Fruit fly (Drosophila melanogaster) whole organism, embryonic: ENCODE results near the gene CG15390.

Experiments used
- BtbVII ChIP-seq: fragments of 200-800 bp; sonication (Bioruptor generic); optimal IDR thresholded peaks from 3 replicates; lab custom pipeline; 2017; ENCODE audit warnings: missing biosample characterization, mild to moderate bottlenecking, missing genetic modification characterization
- CG10267 ChIP-seq: fragments of 200-800 bp; sonication (Bioruptor generic); optimal IDR thresholded peaks from 2 replicates; lab custom pipeline; 2018; ENCODE audit warnings: missing biosample characterization, mild to moderate bottlenecking, missing genetic modification characterization, moderate library complexity
- CG10462 ChIP-seq: fragments of 200-800 bp; sonication (Bioruptor generic); optimal IDR thresholded peaks from 2 replicates; lab custom pipeline; 2016; ENCODE audit warnings: missing biosample characterization, missing genetic modification characterization
- CG11695 ChIP-seq: fragments of 200-800 bp; sonication (Bioruptor generic); IDR thresholded peaks from 3 replicates; pipeline ENCODE4 v1.3.6; 2022; ENCODE audit warnings: missing biosample characterization, missing genetic modification characterization
- CG17186 ChIP-seq: fragments of 200-800 bp; sonication (Bioruptor generic); optimal IDR thresholded peaks from 3 replicates; lab custom pipeline; 2017; ENCODE audit warnings: missing biosample characterization, missing genetic modification reagents, missing genetic modification characterization
- CG17361 ChIP-seq: fragments of 200-800 bp; sonication (Bioruptor generic); IDR thresholded peaks from 3 replicates; pipeline ENCODE4 v1.3.6; 2022; ENCODE audit warnings: missing biosample characterization, missing genetic modification characterization
- CG17912 ChIP-seq: fragments of 200-800 bp; sonication (Bioruptor generic); optimal IDR thresholded peaks from 2 replicates; lab custom pipeline; 2018; ENCODE audit warnings: missing biosample characterization, mild to moderate bottlenecking, missing genetic modification characterization
- CG2120 ChIP-seq: fragments of 200-800 bp; sonication (Bioruptor generic); optimal IDR thresholded peaks from 3 replicates; lab custom pipeline; 2016; ENCODE audit warnings: missing biosample characterization, missing genetic modification characterization
- CG31224 ChIP-seq: fragments of 200-800 bp; sonication (Bioruptor generic); IDR thresholded peaks from 2 replicates; pipeline ENCODE4 v1.3.6; 2022; ENCODE audit warnings: missing biosample characterization, missing genetic modification characterization
- CG4424 ChIP-seq: fragments of 200-800 bp; sonication (Bioruptor generic); optimal IDR thresholded peaks from 3 replicates; lab custom pipeline; 2016; ENCODE audit warnings: missing biosample characterization, missing genetic modification characterization
- CG4617 ChIP-seq: fragments of 200-800 bp; sonication (Bioruptor generic); optimal IDR thresholded peaks from 3 replicates; lab custom pipeline; 2016; ENCODE audit warnings: missing biosample characterization, missing genetic modification characterization, borderline replicate concordance
- CG6175 ChIP-seq: fragments of 200-800 bp; sonication (Bioruptor generic); IDR thresholded peaks from 3 replicates; pipeline ENCODE4 v1.3.6; 2022; ENCODE audit warnings: missing biosample characterization, missing genetic modification characterization
- CG9437 ChIP-seq: fragments of 200-800 bp; sonication (Bioruptor generic); optimal IDR thresholded peaks from 2 replicates; lab custom pipeline; 2018; ENCODE audit warnings: missing biosample characterization, mild to moderate bottlenecking, missing genetic modification characterization
- CG9609 ChIP-seq: fragments of 200-800 bp; sonication (Bioruptor generic); optimal IDR thresholded peaks from 3 replicates; lab custom pipeline; 2016; ENCODE audit warnings: missing biosample characterization, missing genetic modification characterization
- CG9727 ChIP-seq: fragments of 200-800 bp; sonication (Bioruptor generic); optimal IDR thresholded peaks from 3 replicates; lab custom pipeline; 2017; ENCODE audit warnings: missing biosample characterization, mild to moderate bottlenecking, missing genetic modification characterization
- CG9932 ChIP-seq: fragments of 200-800 bp; sonication (Bioruptor generic); IDR thresholded peaks from 2 replicates; pipeline ENCODE4 v1.3.6; 2022; ENCODE audit warnings: missing biosample characterization, missing genetic modification characterization
- Dip2 ChIP-seq: fragments of 200-800 bp; sonication (Bioruptor generic); IDR thresholded peaks from 2 replicates; pipeline ENCODE4 v1.3.6; 2022; ENCODE audit warnings: missing biosample characterization, missing genetic modification characterization
- Hr78 ChIP-seq, 2 experiments: fragments of 200-800 bp in 1 of 2; fragments of >200 bp in 1 of 2; sonication (Bioruptor generic) in 1 of 2; optimal IDR thresholded peaks; 2 replicates each; lab custom pipeline; 2017 to 2019; ENCODE audit warnings: missing biosample characterization in 2 of 2, missing genetic modification characterization in 2 of 2, mild to moderate bottlenecking in 1 of 2, moderate library complexity in 1 of 2
- Lhr ChIP-seq: fragments of 200-800 bp; sonication (Bioruptor generic); optimal IDR thresholded peaks from 3 replicates; lab custom pipeline; 2017; ENCODE audit warnings: mild to moderate bottlenecking, missing biosample characterization, missing genetic modification reagents, missing genetic modification characterization
- Mes4 ChIP-seq: fragments of 200-800 bp; sonication (Bioruptor generic); optimal IDR thresholded peaks from 2 replicates; lab custom pipeline; 2016; ENCODE audit warnings: missing biosample characterization, missing genetic modification characterization
- NfI ChIP-seq: fragments of 200-800 bp; sonication (Bioruptor generic); optimal IDR thresholded peaks from 3 replicates; lab custom pipeline; 2018; ENCODE audit warnings: missing biosample characterization, mild to moderate bottlenecking, missing genetic modification characterization, moderate library complexity
- Optix ChIP-seq: fragments of 200-800 bp; sonication (Bioruptor generic); IDR thresholded peaks from 3 replicates; pipeline ENCODE4 v1.3.6; 2022; ENCODE audit warnings: missing biosample characterization, missing genetic modification characterization
- PHDP ChIP-seq: fragments of 200-800 bp; sonication (Bioruptor generic); optimal IDR thresholded peaks from 3 replicates; lab custom pipeline; 2018; ENCODE audit warnings: missing biosample characterization, mild to moderate bottlenecking, missing genetic modification characterization, moderate library complexity
- YL-1 ChIP-seq: fragments of 200-800 bp; sonication (Bioruptor generic); optimal IDR thresholded peaks from 3 replicates; lab custom pipeline; 2017; ENCODE audit warnings: missing biosample characterization, mild to moderate bottlenecking, missing genetic modification characterization
- amos ChIP-seq: fragments of 200-800 bp; sonication (Bioruptor generic); IDR thresholded peaks from 2 replicates; pipeline ENCODE4 v1.3.6; 2022; ENCODE audit warnings: missing biosample characterization, missing genetic modification characterization; ENCODE audit not compliant: partially characterized antibody
- ato ChIP-seq: fragments of 200-800 bp; sonication (Bioruptor generic); IDR thresholded peaks from 2 replicates; pipeline ENCODE4 v1.3.6; 2022; ENCODE audit warnings: missing biosample characterization, missing genetic modification characterization; ENCODE audit not compliant: partially characterized antibody
- btn ChIP-seq: fragments of 200-800 bp; sonication (Bioruptor generic); optimal IDR thresholded peaks from 2 replicates; lab custom pipeline; 2016; ENCODE audit warnings: missing biosample characterization, missing genetic modification characterization
- chif ChIP-seq, 2 experiments: fragments of 200-800 bp; sonication (Bioruptor generic); optimal IDR thresholded peaks; 3 replicates each; lab custom pipeline; 2016; ENCODE audit warnings: missing biosample characterization in 2 of 2, missing genetic modification characterization in 2 of 2
- ci ChIP-seq: fragments of 200-800 bp; sonication (Bioruptor generic); IDR thresholded peaks from 3 replicates; pipeline ENCODE4 v1.3.6; 2022; ENCODE audit warnings: missing biosample characterization, missing genetic modification characterization
- fu2 ChIP-seq: fragments of 200-800 bp; sonication (Bioruptor generic); optimal IDR thresholded peaks from 2 replicates; lab custom pipeline; 2016; ENCODE audit warnings: missing biosample characterization, missing genetic modification characterization
- gcm ChIP-seq: fragments of 200-800 bp; sonication (Bioruptor generic); optimal IDR thresholded peaks from 2 replicates; lab custom pipeline; 2019; ENCODE audit warnings: missing biosample characterization, mild to moderate bottlenecking, missing genetic modification characterization, moderate library complexity
- grau ChIP-seq: fragments of 200-800 bp; optimal IDR thresholded peaks from 3 replicates; lab custom pipeline; 2019; ENCODE audit warnings: missing biosample characterization, mild to moderate bottlenecking, missing genetic modification characterization, moderate library complexity
- ham ChIP-seq: fragments of 200-800 bp; sonication (Bioruptor generic); IDR thresholded peaks from 2 replicates; pipeline ENCODE4 v1.3.6; 2022; ENCODE audit warnings: missing biosample characterization, missing genetic modification characterization
- hth ChIP-seq: fragments of >200 bp; optimal IDR thresholded peaks from 2 replicates; lab custom pipeline; 2017; ENCODE audit warnings: inconsistent platforms
- inv ChIP-seq: fragments of 200-800 bp; sonication (Bioruptor generic); IDR thresholded peaks from 2 replicates; pipeline ENCODE4 v1.3.6; 2022; ENCODE audit warnings: missing biosample characterization, missing genetic modification characterization; ENCODE audit not compliant: partially characterized antibody
- ken ChIP-seq: fragments of 200-800 bp; sonication (Bioruptor generic); IDR thresholded peaks from 3 replicates; pipeline ENCODE4 v1.3.6; 2022; ENCODE audit warnings: missing biosample characterization, missing genetic modification characterization
- lbe ChIP-seq: fragments of 200-800 bp; sonication (Bioruptor generic); optimal IDR thresholded peaks from 2 replicates; lab custom pipeline; 2016; ENCODE audit warnings: missing biosample characterization, mild to moderate bottlenecking, missing genetic modification characterization
- lilli ChIP-seq: fragments of 200-800 bp; sonication (Bioruptor generic); optimal IDR thresholded peaks from 3 replicates; lab custom pipeline; 2016; ENCODE audit warnings: missing biosample characterization, missing genetic modification characterization
- maf-S ChIP-seq: fragments of 200-800 bp; sonication (Bioruptor generic); optimal IDR thresholded peaks from 2 replicates; lab custom pipeline; 2016; ENCODE audit warnings: missing biosample characterization, missing genetic modification characterization
- pb ChIP-seq: fragments of 200-800 bp; sonication (Bioruptor generic); optimal IDR thresholded peaks from 3 replicates; lab custom pipeline; 2016; ENCODE audit warnings: missing biosample characterization, missing genetic modification characterization
- rib ChIP-seq: fragments of 200-800 bp; sonication (Bioruptor generic); IDR thresholded peaks from 2 replicates; pipeline ENCODE4 v1.3.6; 2022; ENCODE audit warnings: missing biosample characterization, missing genetic modification characterization
- ro ChIP-seq: fragments of 200-800 bp; sonication (Bioruptor generic); IDR thresholded peaks from 2 replicates; pipeline ENCODE4 v1.3.6; 2022; ENCODE audit warnings: missing biosample characterization, missing genetic modification characterization
- run ChIP-seq: fragments of 200-800 bp; sonication (Bioruptor generic); optimal IDR thresholded peaks from 3 replicates; lab custom pipeline; 2018; ENCODE audit warnings: missing biosample characterization, mild to moderate bottlenecking, missing genetic modification characterization
- seq ChIP-seq: fragments of 200-800 bp; sonication (Bioruptor generic); IDR thresholded peaks from 2 replicates; pipeline ENCODE4 v1.3.6; 2022; ENCODE audit warnings: missing biosample characterization, missing genetic modification characterization
- shn ChIP-seq: fragments of 200-800 bp; sonication (Bioruptor generic); optimal IDR thresholded peaks from 3 replicates; lab custom pipeline; 2016; ENCODE audit warnings: missing biosample characterization, missing genetic modification characterization
- sisA ChIP-seq: fragments of 200-800 bp; sonication (Bioruptor generic); IDR thresholded peaks from 2 replicates; pipeline ENCODE4 v1.3.6; 2022; ENCODE audit warnings: missing biosample characterization, missing genetic modification characterization
- toy ChIP-seq: fragments of 200-800 bp; sonication (Bioruptor generic); IDR thresholded peaks from 2 replicates; pipeline ENCODE4 v1.3.6; 2022; ENCODE audit warnings: missing biosample characterization, missing genetic modification characterization
- yki ChIP-seq: fragments of >200 bp; optimal IDR thresholded peaks from 3 replicates; lab custom pipeline; 2018

CG15390 gene

DNA sequence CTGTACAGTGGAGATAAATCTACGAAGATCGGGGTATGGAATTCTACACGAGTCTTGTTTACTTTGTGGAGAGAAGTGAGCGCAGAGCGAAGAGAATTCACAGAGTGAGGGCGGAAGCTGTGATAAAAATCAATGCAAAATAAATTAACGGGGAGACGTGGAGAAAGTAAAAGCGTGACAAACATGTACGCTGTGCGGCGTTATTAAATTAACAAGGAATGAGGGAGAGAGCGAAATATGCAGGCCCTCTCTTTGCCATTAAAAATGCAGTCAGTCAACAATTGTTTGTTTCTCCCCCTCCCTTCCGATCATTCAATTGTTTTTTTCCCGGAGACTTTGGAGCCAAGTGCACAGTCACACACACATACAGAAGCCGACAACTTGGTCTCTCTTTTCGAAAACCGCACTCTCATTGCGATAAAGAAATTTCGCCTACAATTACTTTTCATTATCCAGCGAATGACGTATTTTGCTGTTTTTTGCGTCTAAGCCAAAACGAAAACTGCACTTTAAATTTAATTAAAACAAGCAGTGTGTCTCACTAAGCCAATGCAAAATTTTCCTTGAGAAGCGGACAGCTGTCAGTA, 11.6 kb upstream of the CG15390 start (continued):
- peak; percentile 65 for TF ChIP-seq grau (tag; lab: Kevin White, UChicago)

DNA sequence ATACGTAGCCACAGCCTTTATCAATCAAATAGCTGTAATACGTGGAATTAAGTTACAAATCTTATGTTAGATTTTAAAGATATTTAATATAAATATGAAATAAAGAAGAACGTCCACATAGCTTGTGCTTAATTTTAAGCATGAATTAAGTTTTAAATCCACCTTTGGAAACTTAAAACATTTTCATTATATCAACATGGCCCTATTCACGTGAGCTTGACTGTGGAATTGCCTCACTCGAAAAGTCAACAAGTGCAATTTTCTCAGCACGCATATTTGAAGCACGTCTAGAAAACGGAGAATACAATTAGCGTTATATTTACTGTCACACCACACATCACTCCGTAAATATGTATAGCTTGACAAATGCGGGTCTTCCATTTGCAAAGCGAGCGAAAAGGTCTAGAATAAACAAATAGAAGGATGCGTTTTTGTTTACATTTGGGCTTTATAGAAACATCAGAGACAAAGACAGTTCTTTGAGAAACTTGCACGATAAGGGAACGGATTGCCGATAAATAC, 10.8 kb upstream of the CG15390 start:
- TF ChIP-seq amos (GFP tag; lab: Robert Waterston, UW) (no peak), CG10462 (GFP tag; lab: Kevin White, UChicago) (peak; percentile 63), ken (peak; percentile 78; the same call in 1 of the 3 replicates), maf-S (peak; percentile 69), ci (GFP tag; lab: Robert Waterston, UW) (peak; percentile 90), gcm (GFP tag; lab: Kevin White, UChicago) (peak; percentile 91), ro (peak; percentile 52; the same call in 1 of the 2 replicates), Dip2 (GFP tag; lab: Robert Waterston, UW) (no peak), lbe (GFP tag; lab: Kevin White, UChicago) (peak; percentile 95), CG17186 (GFP tag; lab: Kevin White, UChicago) (peak; percentile 4), CG4617 (peak; percentile 40), run (tag; lab: Kevin White, UChicago) (peak; percentile 91), rib (GFP tag; lab: Robert Waterston, UW) (no peak), yki (lab: Kevin White, UChicago) (no peak), CG4424 (GFP tag; lab: Kevin White, UChicago) (peak; percentile 84), CG31224 (GFP tag; lab: Robert Waterston, UW) (peak; percentile 74), Hr78 (GFP tag; optimal IDR thresholded peaks at IDR 0.05; lab: Kevin White, UChicago) (peak in 1 of 2 experiments; percentile 70), CG17361 (GFP tag; lab: Robert Waterston, UW) (peak; percentile 92), CG9437 (GFP tag; lab: Kevin White, UChicago) (peak; percentile 77), CG11695 (GFP tag; lab: Robert Waterston, UW) (peak; percentile 95), btn (GFP tag; lab: Kevin White, UChicago) (peak; percentile 24), seq (GFP tag; lab: Robert Waterston, UW) (peak; percentile 91), CG6175 (GFP tag; lab: Robert Waterston, UW) (peak; percentile 57; the same call in 1 of the 3 replicates), hth (lab: Kevin White, UChicago) (no peak), inv (no peak), lilli (GFP tag; lab: Kevin White, UChicago) (peak; percentile 81), YL-1 (GFP tag; lab: Kevin White, UChicago) (no peak), Lhr (GFP tag; lab: Kevin White, UChicago) (peak; percentile 51), ham (no peak), ato (GFP tag; lab: Robert Waterston, UW) (no peak), shn (GFP tag; lab: Kevin White, UChicago) (peak; percentile 41), CG10267 (tag; lab: Kevin White, UChicago) (peak; percentile 87), BtbVII (GFP tag; lab: Kevin White, UChicago) (peak; percentile 92), pb (GFP tag; lab: Kevin White, UChicago) (no peak), fu2 (no peak), CG9727 (GFP tag; lab: Kevin White, UChicago) (peak; percentile 90), CG17912 (GFP tag; lab: Kevin White, UChicago) (peak; percentile 29), toy (GFP tag; lab: Robert Waterston, UW) (peak; percentile 69; the same call in 1 of the 2 replicates), Optix (GFP tag; lab: Robert Waterston, UW) (peak; percentile 48; the same call in 1 of the 3 replicates), NfI (peak; percentile 90), Mes4 (GFP tag; lab: Kevin White, UChicago) (peak; percentile 54), chif (GFP tag; optimal IDR thresholded peaks at IDR 0.05; lab: Kevin White, UChicago) (peak in 1 of 2 experiments; percentile 55), CG9932 (GFP tag; lab: Robert Waterston, UW) (peak; percentile 82), sisA (peak; percentile 80), CG2120 (GFP tag; lab: Kevin White, UChicago) (peak; percentile 58), PHDP (peak; percentile 92), CG9609 (peak; percentile 6)
